Fruit fly (Drosophila melanogaster) Kc167 (cell line): ENCODE results near the gene Syn1.

Source experiments
- Sin3A ChIP-seq: fragments of >200 bp; optimal IDR thresholded peaks from 2 replicates; lab custom pipeline; 2018; ENCODE audit warnings: missing external identifiers
- psq ChIP-seq: fragments of >200 bp; optimal IDR thresholded peaks from 2 replicates; lab custom pipeline; 2017; ENCODE audit warnings: missing external identifiers
- ttk ChIP-seq: sonication (Bioruptor generic); optimal IDR thresholded peaks from 2 replicates; lab custom pipeline; 2017; ENCODE audit warnings: missing external identifiers

DNA sequence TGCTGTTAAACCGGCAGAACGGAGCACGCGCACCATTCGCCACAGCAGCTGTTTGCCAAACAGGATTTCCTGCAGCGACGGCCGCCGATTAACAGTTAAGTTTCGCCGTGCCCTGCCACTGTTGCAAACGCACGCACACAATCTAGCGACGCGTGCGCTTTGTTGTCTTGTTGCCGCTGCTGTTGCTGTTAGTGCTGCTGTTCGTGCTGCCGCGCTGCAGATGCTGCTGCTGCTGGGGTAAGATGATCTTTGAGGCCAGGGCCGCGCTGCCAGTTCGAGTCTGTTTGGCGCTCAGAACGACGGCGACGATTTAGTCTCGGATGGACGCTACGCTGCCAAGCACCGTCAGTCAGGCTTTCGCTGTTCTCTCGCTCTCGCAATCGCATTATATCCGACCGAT lies 38.2 kb upstream of the Syn1 start, which contains the start of gene eg:
- no peak for TF ChIP-seq psq (lab: Kevin White, UChicago)
- TF ChIP-seq ttk (lab: Kevin White, UChicago): no peak
- no peak for TF ChIP-seq Sin3A (lab: Kevin White, UChicago)
